Worm (Caenorhabditis elegans): ENCODE results near the gene ZK809.5.

DNA sequence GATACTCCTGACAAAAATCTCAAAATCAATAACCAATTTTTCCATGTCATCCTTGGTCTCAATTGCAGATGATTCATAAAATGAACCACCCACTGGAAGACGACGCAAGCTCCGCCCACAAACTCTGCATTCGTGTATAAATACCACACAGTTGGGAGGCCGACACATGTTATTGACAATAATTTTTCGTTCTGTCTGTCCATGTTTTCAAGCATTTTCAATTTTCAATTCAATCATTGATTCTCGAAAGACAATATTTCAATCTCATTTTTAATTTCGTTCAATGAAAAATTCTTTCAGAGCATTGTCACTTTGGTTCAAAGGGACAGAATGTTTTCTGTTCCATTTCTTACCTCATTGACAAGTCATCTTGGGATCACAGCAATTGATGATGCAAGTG is 19.5 kb downstream of the ZK809.5 start, which contains the start of gene inx-9:
- TF ChIP-seq W03F9.2 (tag; optimal IDR thresholded peaks at IDR 0.05) = no peak
- TF ChIP-seq him-1 (tag; optimal IDR thresholded peaks at IDR 0.05) = no peak
- no peak for TF ChIP-seq dao-5 (tag; optimal IDR thresholded peaks at IDR 0.05)
